Fruit fly (Drosophila melanogaster): ENCODE results near the gene fzy.

The fzy gene

DNA sequence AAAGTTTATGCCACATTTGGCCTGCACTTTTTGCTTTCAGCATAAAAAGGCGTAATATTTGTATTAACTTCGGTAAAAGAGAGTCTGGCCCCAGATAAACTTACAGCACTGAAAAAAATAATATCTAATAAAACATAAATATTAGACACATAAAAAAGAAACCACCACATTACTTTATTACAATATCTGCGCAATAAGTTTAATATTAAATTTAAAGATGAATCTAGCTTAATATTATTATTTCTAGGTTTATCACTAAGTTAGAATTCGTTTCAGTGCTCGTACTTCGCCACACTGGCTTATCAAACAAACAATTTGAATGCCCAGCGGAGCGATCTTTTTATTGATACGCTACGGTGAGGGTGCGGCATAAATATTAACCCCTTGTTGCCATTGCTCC is 47.1 kb downstream of the fzy start:
- TF ChIP-seq cyc (GFP tag; optimal IDR thresholded peaks at IDR 0.05) (peak; percentile 8), Sox102F (GFP tag; optimal IDR thresholded peaks at IDR 0.05) (peak; percentile 38), svp (GFP tag) (peak; percentile 52), Eip78C (GFP tag) (peak; percentile 41), Hr39 (GFP tag; optimal IDR thresholded peaks at IDR 0.05) (no peak), CG6808 (GFP tag; optimal IDR thresholded peaks at IDR 0.05) (no peak), lz (GFP tag; optimal IDR thresholded peaks at IDR 0.05) (peak; percentile 8), topi (GFP tag; optimal IDR thresholded peaks at IDR 0.05) (peak; percentile 33), CG10631 (GFP tag; optimal IDR thresholded peaks at IDR 0.05) (peak; percentile 15), achi (GFP tag; optimal IDR thresholded peaks at IDR 0.05) (peak; percentile 11), net (GFP tag; optimal IDR thresholded peaks at IDR 0.05) (no peak), CG10669 (GFP tag; optimal IDR thresholded peaks at IDR 0.05) (peak; percentile 4), OdsH (GFP tag; optimal IDR thresholded peaks at IDR 0.05) (peak; percentile 39), CG6276 (GFP tag; optimal IDR thresholded peaks at IDR 0.05) (no peak), acj6 (GFP tag; optimal IDR thresholded peaks at IDR 0.05) (peak; percentile 10), Smox (GFP tag; optimal IDR thresholded peaks at IDR 0.05) (peak; percentile 44), CG6792 (GFP tag; optimal IDR thresholded peaks at IDR 0.05) (peak; percentile 4), CG11294 (GFP tag; IDR thresholded peaks at IDR 0.05) (no peak), esn (GFP tag; optimal IDR thresholded peaks at IDR 0.05) (peak; percentile 54)

All from whole organism, prepupa.